Fruit fly (Drosophila melanogaster): ENCODE results near the gene Vha26.

Vha26 gene

dm6 chr3R:5564775-5565190 lies 26.8 kb upstream of the Vha26 start, which contains the start of the genes CG14671 and CG12746:
TSS of gene CG14671 (minus strand) at chr3R:5564815.
TSS of gene CG12746 (plus strand) at chr3R:5564865.
- TF ChIP-seq Sry-δ (GFP tag; optimal IDR thresholded peaks at IDR 0.05) (peak; percentile 4), Camta (GFP tag; optimal IDR thresholded peaks at IDR 0.05) (no peak), CrebB (tag; optimal IDR thresholded peaks at IDR 0.05) (peak; percentile 26), sens (GFP tag) (peak; percentile 79), Poxn (GFP tag; IDR thresholded peaks at IDR 0.05) (no peak), exex (tag; optimal IDR thresholded peaks at IDR 0.05) (peak; percentile 23), otp (GFP tag; IDR thresholded peaks at IDR 0.05) (0 out of 3 replicates have a peak, but pooled peaks have one; percentile 7), CG4404 (GFP tag; IDR thresholded peaks at IDR 0.05) (no peak), row (GFP tag; IDR thresholded peaks at IDR 0.05) (0 out of 3 replicates have a peak, but pooled peaks have one; percentile 17), Nf-YC (tag; optimal IDR thresholded peaks at IDR 0.05) (peak; percentile 66), CG12299 (tag; optimal IDR thresholded peaks at IDR 0.05) (peak; percentile 22), insv (GFP tag; optimal IDR thresholded peaks at IDR 0.05) (peak in 1 of 2 experiments; percentile 94), crol (GFP tag; IDR thresholded peaks at IDR 0.05) (peak; percentile 94), Sry-β (GFP tag; optimal IDR thresholded peaks at IDR 0.05) (peak; percentile 88), ewg (GFP tag; optimal IDR thresholded peaks at IDR 0.05) (peak; percentile 46), CG30020 (tag; optimal IDR thresholded peaks at IDR 0.05) (peak; percentile 28), CG3281 (GFP tag; optimal IDR thresholded peaks at IDR 0.05) (peak; percentile 99), jing (GFP tag; optimal IDR thresholded peaks at IDR 0.05) (no peak), E2f2 (GFP tag; IDR thresholded peaks at IDR 0.05) (peak; percentile 71), mirr (GFP tag; optimal IDR thresholded peaks at IDR 0.05) (peak; percentile 22), CG16815 (GFP tag; optimal IDR thresholded peaks at IDR 0.05) (no peak), Mes4 (GFP tag; optimal IDR thresholded peaks at IDR 0.05) (no peak), Aef1 (GFP tag; IDR thresholded peaks at IDR 0.05) (0 out of 3 replicates have a peak, but pooled peaks have one; percentile 21), CG4617 (GFP tag; optimal IDR thresholded peaks at IDR 0.05; ENCODE audit: borderline replicate concordance) (peak; percentile 52), lmd (GFP tag; IDR thresholded peaks at IDR 0.05) (no peak), bbx (GFP tag; IDR thresholded peaks at IDR 0.05; ENCODE audit: partially characterized antibody) (peak; percentile 29; the same call in 1 of the 2 replicates), CG10147 (GFP tag; optimal IDR thresholded peaks at IDR 0.05) (no peak), fd64A (GFP tag; optimal IDR thresholded peaks at IDR 0.05) (peak; percentile 4), Taf1 (GFP tag; IDR thresholded peaks at IDR 0.05) (no peak), odd (GFP tag; optimal IDR thresholded peaks at IDR 0.05) (no peak), dm (GFP tag; optimal IDR thresholded peaks at IDR 0.05) (peak; percentile 19), ham (GFP tag; IDR thresholded peaks at IDR 0.05) (no peak), CG18476 (GFP tag; optimal IDR thresholded peaks at IDR 0.05) (no peak), Dref (GFP tag; IDR thresholded peaks at IDR 0.05) (peak; percentile 81), h (optimal IDR thresholded peaks at IDR 0.05) (no peak), CG3995 (GFP tag; optimal IDR thresholded peaks at IDR 0.05) (no peak), Dp (GFP tag; optimal IDR thresholded peaks at IDR 0.05) (peak; percentile 60), Deaf1 (tag; optimal IDR thresholded peaks at IDR 0.05) (peak; percentile 58), CG4360 (GFP tag; IDR thresholded peaks at IDR 0.05) (peak; percentile 48), vfl (GFP tag; optimal IDR thresholded peaks at IDR 0.05) (no peak), CG4424 (GFP tag; optimal IDR thresholded peaks at IDR 0.05) (no peak), CkIIα-i1 (GFP tag; IDR thresholded peaks at IDR 0.05) (no peak), HLH4C (GFP tag; IDR thresholded peaks at IDR 0.05; ENCODE audit: partially characterized antibody) (peak; percentile 44; the same call in 2 of the 3 replicates), stwl (tag; optimal IDR thresholded peaks at IDR 0.05) (peak; percentile 35), Dip3 (GFP tag; optimal IDR thresholded peaks at IDR 0.05) (no peak), Optix (GFP tag; IDR thresholded peaks at IDR 0.05) (no peak), Scr (GFP tag; IDR thresholded peaks at IDR 0.05; ENCODE audit: partially characterized antibody) (peak; percentile 39; the same call in 1 of the 2 replicates), Ravus (GFP tag; IDR thresholded peaks at IDR 0.05) (no peak), amos (GFP tag; IDR thresholded peaks at IDR 0.05; ENCODE audit: partially characterized antibody) (no peak; the same call in 1 of the 2 replicates), Hand (GFP tag; optimal IDR thresholded peaks at IDR 0.05) (no peak), gce (GFP tag; IDR thresholded peaks at IDR 0.05) (no peak), CG17385 (GFP tag; optimal IDR thresholded peaks at IDR 0.05) (no peak)

Data from whole organism, embryonic.